Worm (Caenorhabditis elegans): ENCODE data around the gene Y73C8B.1.
A peak's percentile ranks its signal among the peaks of the same experiment; 100 is the strongest.

Y73C8B.1 gene

ce11 chrV:3194952-3195450 lies 1.7 kb downstream of the Y73C8B.1 start, which contains the start of gene Y73C8B.2 (continued):
- TF ChIP-seq unc-30 (tag; optimal IDR thresholded peaks at IDR 0.05) (no peak), lin-35 (GFP tag; optimal IDR thresholded peaks at IDR 0.05) (peak; percentile 19 to 59), egl-27 (tag; optimal IDR thresholded peaks at IDR 0.05) (no peak), aly-2 (tag; optimal IDR thresholded peaks at IDR 0.05) (no peak), Y116A8C.19 (tag; optimal IDR thresholded peaks at IDR 0.05; ENCODE audit: borderline replicate concordance) (no peak), mdl-1 (tag; optimal IDR thresholded peaks at IDR 0.05) (no peak), ceh-8 (GFP tag; optimal IDR thresholded peaks at IDR 0.05) (no peak), nhr-12 (tag; optimal IDR thresholded peaks at IDR 0.05) (no peak), alr-1 (tag; optimal IDR thresholded peaks at IDR 0.05; ENCODE audit: borderline replicate concordance) (no peak), nhr-28 (tag; optimal IDR thresholded peaks at IDR 0.05) (no peak), rnt-1 (tag; optimal IDR thresholded peaks at IDR 0.05) (no peak), sox-4 (tag; optimal IDR thresholded peaks at IDR 0.05) (no peak), dpl-1 (GFP tag; optimal IDR thresholded peaks at IDR 0.05) (peak in 1 of 3 experiments; percentile 67), snu-23 (GFP tag; optimal IDR thresholded peaks at IDR 0.05) (peak; percentile 28), ceh-88 (GFP tag; IDR thresholded peaks at IDR 0.05) (no peak), C04F5.9 (tag; optimal IDR thresholded peaks at IDR 0.05) (no peak), efl-1 (optimal IDR thresholded peaks at IDR 0.05) (peak; percentile 17 to 35), efl-1 (GFP tag; optimal IDR thresholded peaks at IDR 0.05 in 1 of 2) (peak; percentile 31 to 45), hpl-2 (GFP tag; optimal IDR thresholded peaks at IDR 0.05) (no peak), tbx-2 (tag; optimal IDR thresholded peaks at IDR 0.05) (peak; percentile 28), lsy-2 (tag; optimal IDR thresholded peaks at IDR 0.05) (peak in 1 of 2 experiments; percentile 45), mef-2 (tag; optimal IDR thresholded peaks at IDR 0.05) (no peak), hlh-17 (GFP tag; optimal IDR thresholded peaks at IDR 0.05; ENCODE audit: borderline replicate concordance) (no peak), grh-1 (GFP tag; IDR thresholded peaks at IDR 0.05) (no peak), fos-1 (tag; optimal IDR thresholded peaks at IDR 0.05) (no peak), lin-15B (tag; optimal IDR thresholded peaks at IDR 0.05) (peak; percentile 23), blmp-1 (tag; optimal IDR thresholded peaks at IDR 0.05) (peak; percentile 42), nhr-47 (tag; optimal IDR thresholded peaks at IDR 0.05) (peak; percentile 9), zag-1 (tag; optimal IDR thresholded peaks at IDR 0.05) (no peak), nhr-90 (tag; optimal IDR thresholded peaks at IDR 0.05; ENCODE audit: poor library complexity) (no peak), ama-1 (optimal IDR thresholded peaks at IDR 0.05) (no peak), egl-13 (tag; optimal IDR thresholded peaks at IDR 0.05) (no peak), ceh-82 (tag; optimal IDR thresholded peaks at IDR 0.05) (no peak), F16B12.6 (tag; optimal IDR thresholded peaks at IDR 0.05) (no peak), mab-9 (GFP tag; IDR thresholded peaks at IDR 0.05) (no peak), skn-1 (tag; optimal IDR thresholded peaks at IDR 0.05) (peak; percentile 11), tlp-1 (tag; optimal IDR thresholded peaks at IDR 0.05) (no peak), ces-1 (GFP tag; optimal IDR thresholded peaks at IDR 0.05) (no peak), snpc-4 (tag; optimal IDR thresholded peaks at IDR 0.05) (no peak), C34B4.2 (tag; optimal IDR thresholded peaks at IDR 0.05) (no peak), mep-1 (tag; optimal IDR thresholded peaks at IDR 0.05) (peak; percentile 45), unc-130 (tag; optimal IDR thresholded peaks at IDR 0.05) (no peak), nhr-11 (tag; optimal IDR thresholded peaks at IDR 0.05) (no peak), sup-37 (GFP tag; optimal IDR thresholded peaks at IDR 0.05) (no peak), fkh-8 (tag; optimal IDR thresholded peaks at IDR 0.05) (no peak), nhr-237 (tag; optimal IDR thresholded peaks at IDR 0.05) (no peak), lin-39 (tag; optimal IDR thresholded peaks at IDR 0.05) (no peak), fkh-4 (tag; optimal IDR thresholded peaks at IDR 0.05; ENCODE audit: borderline replicate concordance) (no peak), lin-13 (GFP tag; optimal IDR thresholded peaks at IDR 0.05) (no peak), nhr-19 (GFP tag; conservative IDR thresholded peaks at IDR 0.05) (no peak)
